Fruit fly (Drosophila melanogaster) whole organism, embryonic: ENCODE results near the gene CG15343.
A peak's percentile ranks its signal among the peaks of the same experiment; 100 is the strongest.

ENCODE experiments used
- Adf1 ChIP-seq: fragments of 200-800 bp; sonication (Bioruptor generic); IDR thresholded peaks from 2 replicates; pipeline ENCODE4 v1.3.6; 2022; ENCODE audit warnings: missing biosample characterization, missing genetic modification characterization
- Antp ChIP-seq: fragments of 200-800 bp; sonication (Bioruptor generic); optimal IDR thresholded peaks from 3 replicates; lab custom pipeline; 2016; ENCODE audit warnings: missing biosample characterization, missing genetic modification characterization
- Atf3 ChIP-seq: fragments of 200-800 bp; sonication (Bioruptor generic); optimal IDR thresholded peaks from 3 replicates; lab custom pipeline; 2016; ENCODE audit warnings: missing biosample characterization, missing genetic modification characterization
- Awh ChIP-seq: fragments of 200-800 bp; sonication (Bioruptor generic); IDR thresholded peaks from 2 replicates; pipeline ENCODE4, ENCODE4 v1.3.6; 2022; ENCODE audit warnings: missing biosample characterization, missing genetic modification characterization
- Bdp1 ChIP-seq: fragments of 200-800 bp; sonication (Bioruptor generic); optimal IDR thresholded peaks from 3 replicates; lab custom pipeline; 2016; ENCODE audit warnings: missing biosample characterization, missing genetic modification characterization
- Bgb ChIP-seq: fragments of 200-800 bp; sonication (Bioruptor generic); IDR thresholded peaks from 2 replicates; pipeline ENCODE4 v1.3.6; 2022; ENCODE audit warnings: missing biosample characterization, missing genetic modification characterization; ENCODE audit not compliant: partially characterized antibody
- Blimp-1 ChIP-seq: fragments of 200-800 bp; sonication (Bioruptor generic); optimal IDR thresholded peaks from 3 replicates; lab custom pipeline; 2018; ENCODE audit warnings: missing biosample characterization, missing genetic modification characterization, mild to moderate bottlenecking, moderate library complexity, missing genetic modification reagents
- CG10462 ChIP-seq: fragments of 200-800 bp; sonication (Bioruptor generic); optimal IDR thresholded peaks from 2 replicates; lab custom pipeline; 2016; ENCODE audit warnings: missing biosample characterization, missing genetic modification characterization
- CG11456 ChIP-seq: fragments of 200-800 bp; sonication (Bioruptor generic); IDR thresholded peaks from 3 replicates; pipeline ENCODE4 v1.3.6; 2022; ENCODE audit warnings: missing biosample characterization, missing genetic modification characterization
- CG11696 ChIP-seq: fragments of 200-800 bp; sonication (Bioruptor generic); IDR thresholded peaks from 2 replicates; pipeline ENCODE4 v1.3.6; 2022; ENCODE audit warnings: missing biosample characterization, missing genetic modification characterization
- CG12155 ChIP-seq: fragments of 200-800 bp; sonication (Bioruptor generic); optimal IDR thresholded peaks from 3 replicates; lab custom pipeline; 2016; ENCODE audit warnings: missing biosample characterization, missing genetic modification characterization
- CG12219 ChIP-seq: fragments of 200-800 bp; sonication (Bioruptor generic); optimal IDR thresholded peaks from 3 replicates; lab custom pipeline; 2018; ENCODE audit warnings: missing biosample characterization, mild to moderate bottlenecking, missing genetic modification characterization
- CG13424 ChIP-seq: fragments of 200-800 bp; sonication (Bioruptor generic); optimal IDR thresholded peaks from 2 replicates; lab custom pipeline; 2019; ENCODE audit warnings: missing biosample characterization, mild to moderate bottlenecking, missing genetic modification characterization, moderate library complexity
- CG15073 ChIP-seq: fragments of 200-800 bp; sonication (Bioruptor generic); optimal IDR thresholded peaks from 2 replicates; lab custom pipeline; 2016; ENCODE audit warnings: missing biosample characterization, missing genetic modification characterization
- CG15514 ChIP-seq: fragments of 200-800 bp; sonication (Bioruptor generic); optimal IDR thresholded peaks from 3 replicates; lab custom pipeline; 2017; ENCODE audit warnings: missing biosample characterization, missing genetic modification characterization, mild to moderate bottlenecking, moderate library complexity, missing genetic modification reagents
- CG18011 ChIP-seq: fragments of 200-800 bp; sonication (Bioruptor generic); optimal IDR thresholded peaks from 2 replicates; lab custom pipeline; 2017; ENCODE audit warnings: missing biosample characterization, missing genetic modification characterization, mild to moderate bottlenecking, moderate library complexity, missing genotype
- CG2129 ChIP-seq: fragments of 200-800 bp; sonication (Bioruptor generic); IDR thresholded peaks from 2 replicates; pipeline ENCODE4 v1.3.6; 2022; ENCODE audit warnings: missing biosample characterization, missing genetic modification characterization; ENCODE audit not compliant: partially characterized antibody
- CG2202 ChIP-seq: fragments of 200-800 bp; sonication (Bioruptor generic); optimal IDR thresholded peaks from 2 replicates; lab custom pipeline; 2018; ENCODE audit warnings: missing biosample characterization, mild to moderate bottlenecking, missing genetic modification characterization
- CG34422 ChIP-seq: fragments of 200-800 bp; sonication (Bioruptor generic); IDR thresholded peaks from 3 replicates; pipeline ENCODE4 v1.3.6; 2022; ENCODE audit warnings: missing biosample characterization, missing genetic modification characterization
- CG6272 ChIP-seq: fragments of 200-800 bp; sonication (Bioruptor generic); IDR thresholded peaks from 2 replicates; pipeline ENCODE4 v1.3.6; 2022; ENCODE audit warnings: missing biosample characterization, missing genetic modification characterization
- CTCF ChIP-seq: fragments of 200-800 bp; sonication (Bioruptor generic); optimal IDR thresholded peaks from 2 replicates; lab custom pipeline; 2017; ENCODE audit warnings: missing biosample characterization, mild to moderate bottlenecking, missing genetic modification characterization, moderate library complexity
- CrebB ChIP-seq: fragments of 200-800 bp; sonication (Bioruptor generic); optimal IDR thresholded peaks from 3 replicates; lab custom pipeline; 2018; ENCODE audit warnings: missing biosample characterization, mild to moderate bottlenecking, missing genetic modification characterization
- Dad ChIP-seq: fragments of 200-800 bp; sonication (Bioruptor generic); optimal IDR thresholded peaks from 3 replicates; lab custom pipeline; 2016; ENCODE audit warnings: missing biosample characterization, missing genetic modification characterization
- Dbx ChIP-seq: fragments of 200-800 bp; sonication (Bioruptor generic); IDR thresholded peaks from 3 replicates; pipeline ENCODE4 v1.3.6; 2022; ENCODE audit warnings: missing biosample characterization, missing genetic modification characterization
- Drgx ChIP-seq: fragments of 200-800 bp; sonication (Bioruptor generic); IDR thresholded peaks from 2 replicates; pipeline ENCODE4 v1.3.6; 2022; ENCODE audit warnings: missing biosample characterization, missing genetic modification characterization
- E2f2 ChIP-seq: fragments of 200-800 bp; sonication (Bioruptor generic); IDR thresholded peaks from 2 replicates; pipeline ENCODE4 v1.3.6; 2022; ENCODE audit warnings: missing biosample characterization, missing genetic modification characterization
- Hr3 ChIP-seq: fragments of 200-800 bp; sonication (Bioruptor generic); optimal IDR thresholded peaks from 3 replicates; lab custom pipeline; 2016; ENCODE audit warnings: missing biosample characterization, missing genetic modification characterization
- MBD-R2 ChIP-seq: fragments of 200-800 bp; sonication (Bioruptor generic); IDR thresholded peaks from 2 replicates; pipeline ENCODE4 v1.3.6; 2022; ENCODE audit warnings: missing biosample characterization, missing genetic modification characterization
- NK7.1 ChIP-seq: fragments of 200-800 bp; sonication (Bioruptor generic); optimal IDR thresholded peaks from 3 replicates; lab custom pipeline; 2016; ENCODE audit warnings: missing biosample characterization, missing genetic modification characterization
- Pdp1 ChIP-seq, 2 experiments: fragments of 200-800 bp; sonication (Bioruptor generic); optimal IDR thresholded peaks; 3 replicates each; lab custom pipeline; 2016; ENCODE audit warnings: missing biosample characterization in 2 of 2, missing genetic modification characterization in 2 of 2, mild to moderate bottlenecking in 1 of 2, moderate library complexity in 1 of 2
- Sry-β ChIP-seq: fragments of 200-800 bp; sonication (Bioruptor generic); optimal IDR thresholded peaks from 2 replicates; lab custom pipeline; 2018; ENCODE audit warnings: missing biosample characterization, mild to moderate bottlenecking, missing genetic modification characterization, moderate library complexity
- Stat92E ChIP-seq, 3 experiments: fragments of >200 bp in 2 of 3; fragments of 200-800 bp in 1 of 3; sonication (Bioruptor generic) in 1 of 3; optimal IDR thresholded peaks; 2 replicates each; lab custom pipeline; 2017 to 2019; ENCODE audit warnings: missing biosample characterization in 3 of 3, missing genetic modification characterization in 3 of 3, mild to moderate bottlenecking in 1 of 3, moderate library complexity in 1 of 3
- Usf ChIP-seq: fragments of 200-800 bp; sonication (Bioruptor generic); optimal IDR thresholded peaks from 2 replicates; lab custom pipeline; 2017; ENCODE audit warnings: missing genotype, missing biosample characterization, missing genetic modification characterization
- bab2 ChIP-seq: fragments of 200-800 bp; sonication (Bioruptor generic); optimal IDR thresholded peaks from 2 replicates; lab custom pipeline; 2016; ENCODE audit warnings: missing biosample characterization, missing genetic modification characterization
- br ChIP-seq: fragments of >200 bp; optimal IDR thresholded peaks from 2 replicates; lab custom pipeline; 2017
- chn ChIP-seq: fragments of 200-800 bp; sonication (Bioruptor generic); optimal IDR thresholded peaks from 2 replicates; lab custom pipeline; 2016; ENCODE audit warnings: missing biosample characterization, missing genetic modification characterization
- crol ChIP-seq: fragments of 200-800 bp; sonication (Bioruptor generic); IDR thresholded peaks from 2 replicates; pipeline ENCODE4 v1.3.6; 2022; ENCODE audit warnings: missing biosample characterization, missing genetic modification characterization
- gcm2 ChIP-seq: fragments of 200-800 bp; sonication (Bioruptor generic); optimal IDR thresholded peaks from 2 replicates; lab custom pipeline; 2016; ENCODE audit warnings: missing biosample characterization, missing genetic modification characterization
- gem ChIP-seq: fragments of 200-800 bp; sonication (Bioruptor generic); optimal IDR thresholded peaks from 2 replicates; lab custom pipeline; 2019; ENCODE audit warnings: missing biosample characterization, mild to moderate bottlenecking, missing genetic modification characterization, moderate library complexity
- gfzf ChIP-seq: fragments of 200-800 bp; sonication (Bioruptor generic); optimal IDR thresholded peaks from 2 replicates; lab custom pipeline; 2016; ENCODE audit warnings: missing biosample characterization, mild to moderate bottlenecking, missing genetic modification characterization, moderate library complexity
- ind ChIP-seq: fragments of 200-800 bp; sonication (Bioruptor generic); optimal IDR thresholded peaks from 3 replicates; lab custom pipeline; 2016; ENCODE audit warnings: missing biosample characterization, missing genetic modification characterization
- jing ChIP-seq: fragments of 200-800 bp; sonication (Bioruptor generic); optimal IDR thresholded peaks from 2 replicates; lab custom pipeline; 2018; ENCODE audit warnings: missing biosample characterization, mild to moderate bottlenecking, missing genetic modification characterization
- ken ChIP-seq: fragments of 200-800 bp; sonication (Bioruptor generic); IDR thresholded peaks from 3 replicates; pipeline ENCODE4 v1.3.6; 2022; ENCODE audit warnings: missing biosample characterization, missing genetic modification characterization
- mld ChIP-seq: fragments of 200-800 bp; sonication (Bioruptor generic); IDR thresholded peaks from 3 replicates; pipeline ENCODE4 v1.3.6; 2022; ENCODE audit warnings: missing biosample characterization, missing genetic modification characterization; ENCODE audit not compliant: partially characterized antibody
- onecut ChIP-seq: fragments of 200-800 bp; sonication (Bioruptor generic); IDR thresholded peaks from 2 replicates; pipeline ENCODE4 v1.3.6; 2022; ENCODE audit warnings: missing biosample characterization, missing genetic modification characterization
- pb ChIP-seq: fragments of 200-800 bp; sonication (Bioruptor generic); optimal IDR thresholded peaks from 3 replicates; lab custom pipeline; 2016; ENCODE audit warnings: missing biosample characterization, missing genetic modification characterization
- pho ChIP-seq: fragments of 200-800 bp; sonication (Bioruptor generic); optimal IDR thresholded peaks from 2 replicates; lab custom pipeline; 2016; ENCODE audit warnings: missing biosample characterization, missing genetic modification characterization
- run ChIP-seq: fragments of 200-800 bp; sonication (Bioruptor generic); optimal IDR thresholded peaks from 3 replicates; lab custom pipeline; 2018; ENCODE audit warnings: missing biosample characterization, mild to moderate bottlenecking, missing genetic modification characterization
- sisA ChIP-seq: fragments of 200-800 bp; sonication (Bioruptor generic); IDR thresholded peaks from 2 replicates; pipeline ENCODE4 v1.3.6; 2022; ENCODE audit warnings: missing biosample characterization, missing genetic modification characterization
- vfl ChIP-seq: fragments of 200-800 bp; sonication (Bioruptor generic); optimal IDR thresholded peaks from 2 replicates; lab custom pipeline; 2016; ENCODE audit warnings: missing biosample characterization, missing genetic modification characterization
- vnd ChIP-seq: fragments of 200-800 bp; sonication (Bioruptor generic); IDR thresholded peaks from 3 replicates; pipeline ENCODE4 v1.3.6; 2022; ENCODE audit warnings: missing biosample characterization, missing genetic modification characterization; ENCODE audit not compliant: partially characterized antibody
- yki ChIP-seq: fragments of >200 bp; optimal IDR thresholded peaks from 3 replicates; lab custom pipeline; 2018

The CG15343 gene

dm6 chrX:8251268-8251996 lies 22.2 kb downstream of the CG15343 start, which contains the start of gene ND-75 (continued):
- no peak for TF ChIP-seq CG2202 (tag; lab: Kevin White, UChicago)
- peak; percentile 72; the same call in 1 of the 2 replicates for TF ChIP-seq E2f2 (GFP tag; lab: Robert Waterston, UW)
- TF ChIP-seq gfzf (GFP tag; lab: Kevin White, UChicago), result peak; percentile 13
- TF ChIP-seq Usf, result no peak
- no peak for TF ChIP-seq CG12219 (GFP tag; lab: Kevin White, UChicago)
- no peak for TF ChIP-seq CG34422 (GFP tag; lab: Robert Waterston, UW)
- no peak for TF ChIP-seq CG12155
- no peak for TF ChIP-seq Blimp-1
- peak; percentile 43; the same call in 1 of the 2 replicates for TF ChIP-seq MBD-R2 (GFP tag; lab: Robert Waterston, UW)
- no peak for TF ChIP-seq CG10462 (GFP tag; lab: Kevin White, UChicago)
- TF ChIP-seq gem (tag; lab: Kevin White, UChicago), result no peak
- TF ChIP-seq Bdp1 (GFP tag; lab: Kevin White, UChicago), result no peak
- TF ChIP-seq CG11696 (GFP tag; lab: Robert Waterston, UW), result no peak
- no peak for TF ChIP-seq br (lab: Kevin White, UChicago)
- no peak for TF ChIP-seq bab2
- TF ChIP-seq run (tag; lab: Kevin White, UChicago), result no peak
- no peak for TF ChIP-seq mld (GFP tag; lab: Robert Waterston, UW)
- no peak for TF ChIP-seq CrebB (tag; lab: Kevin White, UChicago)
- no peak for TF ChIP-seq CG11456 (GFP tag; lab: Robert Waterston, UW)
- no peak for TF ChIP-seq vfl (GFP tag; lab: Kevin White, UChicago)
- no peak for TF ChIP-seq NK7.1
- peak; percentile 93 for TF ChIP-seq CTCF (GFP tag; lab: Kevin White, UChicago)
- no peak for TF ChIP-seq Bgb (GFP tag; lab: Robert Waterston, UW)
- TF ChIP-seq Adf1 (GFP tag; lab: Robert Waterston, UW), result no peak
- no peak for TF ChIP-seq gcm2
- TF ChIP-seq ken, result no peak
- no peak for TF ChIP-seq chn
- TF ChIP-seq Pdp1 (GFP tag; optimal IDR thresholded peaks at IDR 0.05; lab: Kevin White, UChicago), result peak in 1 of 2 experiments; percentile 95
- TF ChIP-seq CG15073 (GFP tag; lab: Kevin White, UChicago), result no peak
- no peak for TF ChIP-seq Atf3 (GFP tag; lab: Kevin White, UChicago)
- TF ChIP-seq pho (GFP tag; lab: Kevin White, UChicago), result no peak
- TF ChIP-seq pb (GFP tag; lab: Kevin White, UChicago), result no peak
- no peak for TF ChIP-seq sisA (GFP tag; lab: Robert Waterston, UW)
- no peak for TF ChIP-seq Hr3 (GFP tag; lab: Kevin White, UChicago)
- TF ChIP-seq onecut (GFP tag; lab: Robert Waterston, UW), result peak; percentile 45
- TF ChIP-seq Antp (GFP tag; lab: Kevin White, UChicago), result no peak
- peak; percentile 38 for TF ChIP-seq CG15514
- TF ChIP-seq CG18011 (GFP tag; lab: Kevin White, UChicago), result peak; percentile 3
- TF ChIP-seq Drgx (GFP tag; lab: Robert Waterston, UW), result no peak
- no peak for TF ChIP-seq Sry-β (GFP tag; lab: Kevin White, UChicago)
- no peak for TF ChIP-seq CG2129 (GFP tag; lab: Robert Waterston, UW)
- TF ChIP-seq Stat92E (GFP tag; optimal IDR thresholded peaks at IDR 0.05; lab: Kevin White, UChicago), result no peak
- TF ChIP-seq yki (lab: Kevin White, UChicago), result no peak
- TF ChIP-seq Awh (GFP tag; lab: Robert Waterston, UW), result no peak
- no peak for TF ChIP-seq jing (GFP tag; lab: Kevin White, UChicago)
- no peak for TF ChIP-seq CG13424
- TF ChIP-seq Dbx (GFP tag; lab: Robert Waterston, UW), result no peak
- no peak for TF ChIP-seq ind (GFP tag; lab: Kevin White, UChicago)
- TF ChIP-seq vnd, result no peak
- TF ChIP-seq CG6272 (GFP tag; lab: Robert Waterston, UW), result no peak
- TF ChIP-seq crol (GFP tag; lab: Robert Waterston, UW), result no peak
- no peak for TF ChIP-seq Dad (GFP tag; lab: Kevin White, UChicago)
